Worm (Caenorhabditis elegans) whole organism, L4 larva: ENCODE data around the gene spsb-2.

Experiments used
- D1046.2 ChIP-seq: fragments of 200-800 bp; sonication (Bioruptor generic); IDR thresholded peaks from 2 replicates; pipeline ENCODE4 v1.3.6; 2022; ENCODE audit warnings: missing genetic modification characterization, missing compliant biosample characterization
- F37D6.2 ChIP-seq: sonication (generic microtip); optimal IDR thresholded peaks from 2 replicates; lab custom pipeline; 2016; ENCODE audit warnings: mild to moderate bottlenecking, missing genetic modification characterization, missing compliant biosample characterization
- F44E2.7 ChIP-seq: fragments of 200-800 bp; sonication (Bioruptor generic); IDR thresholded peaks from 2 replicates; pipeline ENCODE4 v2.1.2; 2022; ENCODE audit warnings: missing genetic modification characterization, missing compliant biosample characterization
- F49E8.2 ChIP-seq: sonication (generic microtip); optimal IDR thresholded peaks from 2 replicates; lab custom pipeline; 2016; ENCODE audit warnings: missing compliant biosample characterization, mild to moderate bottlenecking, missing genetic modification characterization, borderline replicate concordance
- R02D3.7 ChIP-seq: fragments of 150-350 bp; sonication (generic microtip); optimal IDR thresholded peaks from 3 replicates; lab custom pipeline; 2014; ENCODE audit warnings: missing biosample characterization, missing genetic modification characterization
- aha-1 ChIP-seq: fragments of 150-350 bp; peaks from one replicate; lab custom pipeline; 2014; ENCODE audit warnings: missing biosample characterization, missing genetic modification characterization
- arid-1 ChIP-seq: fragments of 200-800 bp; sonication (Bioruptor generic); conservative IDR thresholded peaks from 2 replicates; pipeline ENCODE4 v1.3.6; 2022; ENCODE audit warnings: missing genetic modification reagents, missing genetic modification characterization, missing compliant biosample characterization
- ceh-20 ChIP-seq: fragments of 200-800 bp; sonication (Bioruptor generic); IDR thresholded peaks from 2 replicates; pipeline ENCODE4 v1.3.6; 2022; ENCODE audit warnings: missing genetic modification reagents, missing genetic modification characterization, missing compliant biosample characterization
- ceh-28 ChIP-seq: fragments of 150-350 bp; optimal IDR thresholded peaks from 2 replicates; lab custom pipeline; 2014; ENCODE audit warnings: missing biosample characterization, missing genetic modification reagents, missing genetic modification characterization
- ceh-44 ChIP-seq: fragments of 200-800 bp; sonication (Bioruptor generic); IDR thresholded peaks from 2 replicates; pipeline ENCODE4 v1.3.6; 2022; ENCODE audit warnings: missing genetic modification reagents, missing genetic modification characterization, missing compliant biosample characterization
- cey-2 ChIP-seq: sonication (generic microtip); optimal IDR thresholded peaks from 3 replicates; lab custom pipeline; 2017; ENCODE audit warnings: missing genetic modification characterization, mild to moderate bottlenecking, missing compliant biosample characterization, antibody characterized with exemption, borderline replicate concordance; ENCODE audit not compliant: insufficient read depth
- daf-12 ChIP-seq: fragments of 150-350 bp; optimal IDR thresholded peaks from 2 replicates; lab custom pipeline; 2014; ENCODE audit warnings: missing biosample characterization, missing genetic modification reagents, missing genetic modification characterization
- daf-16 ChIP-seq, 3 experiments: sonication (generic microtip); optimal IDR thresholded peaks; 2 replicates each; lab custom pipeline; 2016 to 2017; ENCODE audit warnings: missing genetic modification characterization in 3 of 3, missing genetic modification reagents in 3 of 3, mild to moderate bottlenecking in 2 of 3, missing compliant biosample characterization in 2 of 3, missing biosample characterization in 1 of 3, moderate library complexity in 1 of 3
- daf-19 ChIP-seq: fragments of 200-800 bp; sonication (Bioruptor generic); conservative IDR thresholded peaks from 2 replicates; pipeline ENCODE4 v1.3.6; 2022; ENCODE audit warnings: missing genetic modification characterization, missing compliant biosample characterization
- dmd-8 ChIP-seq: fragments of 200-800 bp; sonication (Bioruptor generic); IDR thresholded peaks from 2 replicates; pipeline ENCODE4 v1.3.6; 2022; ENCODE audit warnings: missing genetic modification characterization, missing compliant biosample characterization
- dpl-1 ChIP-seq: fragments of 150-350 bp; optimal IDR thresholded peaks from 2 replicates; lab custom pipeline; 2014; ENCODE audit warnings: missing biosample characterization, missing genetic modification reagents, missing genetic modification characterization
- dve-1 ChIP-seq: sonication (generic microtip); optimal IDR thresholded peaks from 2 replicates; lab custom pipeline; 2017; ENCODE audit warnings: antibody characterized with exemption, mild to moderate bottlenecking, missing genetic modification characterization, missing compliant biosample characterization; ENCODE audit not compliant: insufficient read depth
- fos-1 ChIP-seq: fragments of 150-350 bp; optimal IDR thresholded peaks from 2 replicates; lab custom pipeline; 2014; ENCODE audit warnings: missing biosample characterization, missing genetic modification characterization
- gei-8 ChIP-seq: fragments of 200-800 bp; sonication (Bioruptor generic); optimal IDR thresholded peaks from 2 replicates; lab custom pipeline; 2018; ENCODE audit warnings: mild to moderate bottlenecking, missing genetic modification characterization, missing compliant biosample characterization
- hmg-1.1 ChIP-seq: fragments of 200-800 bp; sonication (Bioruptor generic); IDR thresholded peaks from 2 replicates; pipeline ENCODE4 v1.3.6; 2022; ENCODE audit warnings: missing genetic modification reagents, missing genetic modification characterization, missing compliant biosample characterization
- jun-1 ChIP-seq: fragments of 150-350 bp; optimal IDR thresholded peaks from 2 replicates; lab custom pipeline; 2014; ENCODE audit warnings: missing biosample characterization, missing genetic modification reagents, missing genetic modification characterization
- lim-7 ChIP-seq: fragments of 200-800 bp; sonication (Bioruptor generic); IDR thresholded peaks from 2 replicates; pipeline ENCODE4 v1.3.6; 2022; ENCODE audit warnings: missing genetic modification characterization, missing compliant biosample characterization
- lin-13 ChIP-seq: fragments of 150-350 bp; optimal IDR thresholded peaks from 2 replicates; lab custom pipeline; 2014; ENCODE audit warnings: missing biosample characterization, missing genetic modification reagents, missing genetic modification characterization
- lin-15B ChIP-seq: fragments of 150-350 bp; sonication (generic microtip); optimal IDR thresholded peaks from 3 replicates; lab custom pipeline; 2014; ENCODE audit warnings: missing biosample characterization, missing genetic modification characterization
- lin-38 ChIP-seq: fragments of 200-800 bp; sonication (Bioruptor generic); IDR thresholded peaks from 2 replicates; pipeline ENCODE4 v1.3.6; 2022; ENCODE audit warnings: missing genetic modification reagents, missing genetic modification characterization, missing compliant biosample characterization
- lir-3 ChIP-seq: sonication (generic microtip); optimal IDR thresholded peaks from 2 replicates; lab custom pipeline; 2016; ENCODE audit warnings: mild to moderate bottlenecking, missing genetic modification characterization, missing compliant biosample characterization
- madf-9 ChIP-seq: fragments of 200-800 bp; sonication (Bioruptor generic); conservative IDR thresholded peaks from 2 replicates; pipeline ENCODE4 v1.3.6; 2022; ENCODE audit warnings: missing genetic modification reagents, missing genetic modification characterization, missing compliant biosample characterization
- mes-2 ChIP-seq: sonication (generic microtip); optimal IDR thresholded peaks from 2 replicates; lab custom pipeline; 2016; ENCODE audit warnings: missing genotype, mild to moderate bottlenecking, missing genetic modification characterization, missing compliant biosample characterization; ENCODE audit not compliant: poor library complexity, severe bottlenecking
- mxl-3 ChIP-seq: fragments of 200-800 bp; sonication (Bioruptor generic); optimal IDR thresholded peaks from 2 replicates; lab custom pipeline; 2018; ENCODE audit warnings: mild to moderate bottlenecking, missing genetic modification characterization, missing compliant biosample characterization
- nhr-10 ChIP-seq: fragments of 150-350 bp; optimal IDR thresholded peaks from 2 replicates; lab custom pipeline; 2014; ENCODE audit warnings: missing biosample characterization, missing genetic modification characterization
- nhr-102 ChIP-seq: sonication (generic microtip); optimal IDR thresholded peaks from 2 replicates; lab custom pipeline; 2016; ENCODE audit warnings: mild to moderate bottlenecking, missing genetic modification characterization, moderate library complexity, missing compliant biosample characterization
- nhr-42 ChIP-seq: fragments of 200-800 bp; sonication (Bioruptor generic); IDR thresholded peaks from 2 replicates; pipeline ENCODE4 v1.3.6; 2022; ENCODE audit warnings: missing genetic modification characterization, missing compliant biosample characterization
- nhr-48 ChIP-seq: sonication (generic microtip); optimal IDR thresholded peaks from 2 replicates; lab custom pipeline; 2016; ENCODE audit warnings: mild to moderate bottlenecking, missing genetic modification characterization, missing compliant biosample characterization
- nhr-6 ChIP-seq: fragments of 150-350 bp; optimal IDR thresholded peaks from 2 replicates; lab custom pipeline; 2014; ENCODE audit warnings: missing biosample characterization, missing genetic modification characterization
- nhr-77 ChIP-seq: fragments of 150-350 bp; optimal IDR thresholded peaks from 2 replicates; lab custom pipeline; 2014; ENCODE audit warnings: missing biosample characterization, missing genetic modification characterization
- pqm-1 ChIP-seq: sonication (generic microtip); optimal IDR thresholded peaks from 2 replicates; lab custom pipeline; 2017; ENCODE audit warnings: missing biosample characterization, missing genetic modification characterization
- rbr-2 ChIP-seq: sonication (generic microtip); optimal IDR thresholded peaks from 2 replicates; lab custom pipeline; 2016; ENCODE audit warnings: missing genotype, missing genetic modification characterization, missing compliant biosample characterization
- set-16 ChIP-seq: fragments of 200-800 bp; sonication (Bioruptor generic); IDR thresholded peaks from 2 replicates; pipeline ENCODE4 v1.3.6; 2022; ENCODE audit warnings: missing genetic modification reagents, missing genetic modification characterization, missing compliant biosample characterization
- skn-1 ChIP-seq: fragments of 150-350 bp; optimal IDR thresholded peaks from 2 replicates; lab custom pipeline; 2014; ENCODE audit warnings: missing biosample characterization, missing genetic modification characterization
- snpc-4 ChIP-seq: fragments of 150-350 bp; optimal IDR thresholded peaks from 2 replicates; lab custom pipeline; 2014; ENCODE audit warnings: missing biosample characterization, missing genetic modification characterization
- spr-3 ChIP-seq: fragments of 200-800 bp; sonication (Bioruptor generic); optimal IDR thresholded peaks from 2 replicates; lab custom pipeline; 2018; ENCODE audit warnings: mild to moderate bottlenecking, missing genetic modification characterization, missing compliant biosample characterization
- unc-130 ChIP-seq: sonication (generic microtip); optimal IDR thresholded peaks from 2 replicates; lab custom pipeline; 2016; ENCODE audit warnings: missing genetic modification reagents, missing genetic modification characterization, missing compliant biosample characterization
- unc-39 ChIP-seq: sonication (generic microtip); optimal IDR thresholded peaks from 2 replicates; lab custom pipeline; 2017; ENCODE audit warnings: missing biosample characterization, missing genetic modification characterization
- zfp-3 ChIP-seq: fragments of 200-800 bp; sonication (Bioruptor generic); conservative IDR thresholded peaks from 2 replicates; pipeline ENCODE4 v1.3.6; 2022; ENCODE audit warnings: missing genetic modification reagents, missing genetic modification characterization, missing compliant biosample characterization
- zip-11 ChIP-seq: fragments of 200-800 bp; sonication (Bioruptor generic); IDR thresholded peaks from 2 replicates; pipeline ENCODE4 v1.3.6; 2022; ENCODE audit warnings: missing genetic modification characterization, missing compliant biosample characterization
- ztf-7 ChIP-seq: fragments of 150-350 bp; optimal IDR thresholded peaks from 2 replicates; lab custom pipeline; 2014; ENCODE audit warnings: missing biosample characterization, missing genetic modification characterization

The spsb-2 gene

ce11 chrII:15260551-15260950 lies 30.4 kb downstream of the spsb-2 start:
- TF ChIP-seq arid-1 (GFP tag; lab: Robert Waterston, UW) = no peak
- no peak for TF ChIP-seq rbr-2 (tag; lab: Kevin White, UChicago)
- TF ChIP-seq unc-39 (tag; lab: Kevin White, UChicago) = no peak
- TF ChIP-seq aha-1 = peak; percentile 7
- no peak for TF ChIP-seq unc-130
- no peak for TF ChIP-seq F37D6.2 (tag; lab: Kevin White, UChicago)

ce11 chrII:15261082-15261481 lies 30.9 kb downstream of the spsb-2 start:
- TF ChIP-seq daf-12 (no peak), gei-8 (GFP tag; lab: Kevin White, UChicago) (peak; percentile 1), D1046.2 (GFP tag; lab: Robert Waterston, UW) (peak; percentile 54; the same call in 1 of the 2 replicates), hmg-1.1 (GFP tag; lab: Robert Waterston, UW) (no peak), nhr-6 (tag; lab: Kevin White, UChicago) (no peak), nhr-42 (GFP tag; lab: Robert Waterston, UW) (no peak), skn-1 (tag; lab: Kevin White, UChicago) (no peak), dmd-8 (GFP tag; lab: Robert Waterston, UW) (no peak), nhr-10 (tag; lab: Kevin White, UChicago) (no peak)

- no peak for TF ChIP-seq zip-11 (GFP tag; lab: Robert Waterston, UW)
- no peak for TF ChIP-seq lim-7 (GFP tag; lab: Robert Waterston, UW)
- TF ChIP-seq lin-38 (GFP tag; lab: Robert Waterston, UW) = peak; percentile 54; the same call in 1 of the 2 replicates
- peak; percentile 70 for TF ChIP-seq nhr-6 (tag; lab: Kevin White, UChicago)
- peak; percentile 64 for TF ChIP-seq set-16
- TF ChIP-seq ztf-7 (tag; lab: Kevin White, UChicago) = peak; percentile 41
- TF ChIP-seq F49E8.2 (tag; lab: Kevin White, UChicago) = no peak
- TF ChIP-seq F44E2.7 (GFP tag; lab: Robert Waterston, UW) = no peak
- TF ChIP-seq skn-1 (tag; lab: Kevin White, UChicago) = no peak
- TF ChIP-seq lin-13 = peak; percentile 57
- TF ChIP-seq daf-19 = no peak
- peak; percentile 68 for TF ChIP-seq hmg-1.1 (GFP tag; lab: Robert Waterston, UW)
- peak; percentile 69 for TF ChIP-seq nhr-48 (tag; lab: Kevin White, UChicago)
- no peak for TF ChIP-seq unc-39 (tag; lab: Kevin White, UChicago)
- TF ChIP-seq jun-1 (tag; lab: Kevin White, UChicago) = no peak
- TF ChIP-seq snpc-4 (tag; lab: Kevin White, UChicago) = no peak
- TF ChIP-seq pqm-1 (tag; lab: Kevin White, UChicago) = no peak
- TF ChIP-seq gei-8 (GFP tag; lab: Kevin White, UChicago) = no peak
- TF ChIP-seq daf-16 (GFP tag; optimal IDR thresholded peaks at IDR 0.05; lab: Kevin White, UChicago) = no peak
- peak; percentile 88 for TF ChIP-seq daf-16 (tag; optimal IDR thresholded peaks at IDR 0.05; lab: Kevin White, UChicago)
- TF ChIP-seq dve-1 (tag; lab: Kevin White, UChicago) = peak; percentile 89
- TF ChIP-seq ceh-20 (GFP tag; lab: Robert Waterston, UW) = no peak
- TF ChIP-seq nhr-102 (tag; lab: Kevin White, UChicago) = peak; percentile 60
- TF ChIP-seq ceh-28 (tag; lab: Kevin White, UChicago) = peak; percentile 19
- no peak for TF ChIP-seq ceh-44 (GFP tag; lab: Robert Waterston, UW)
- TF ChIP-seq zfp-3 = 0 out of 2 replicates have a peak, but pooled peaks have one; percentile 17
- TF ChIP-seq madf-9 (GFP tag; lab: Robert Waterston, UW) = peak; percentile 97
- peak; percentile 54 for TF ChIP-seq mes-2 (tag; lab: Kevin White, UChicago)
- TF ChIP-seq dpl-1 (GFP tag; lab: Kevin White, UChicago) = peak; percentile 17
- TF ChIP-seq cey-2 (tag; lab: Kevin White, UChicago) = peak; percentile 45
- TF ChIP-seq lir-3 (tag; lab: Kevin White, UChicago) = no peak
- TF ChIP-seq spr-3 (GFP tag; lab: Kevin White, UChicago) = no peak
- no peak for TF ChIP-seq lin-15B
- peak; percentile 84 for TF ChIP-seq nhr-77 (tag; lab: Kevin White, UChicago)
- peak; percentile 89 for TF ChIP-seq mxl-3 (GFP tag; lab: Kevin White, UChicago)
- no peak for TF ChIP-seq fos-1 (tag; lab: Kevin White, UChicago)
- TF ChIP-seq R02D3.7 (tag; lab: Kevin White, UChicago) = no peak
These were observed 33.1 kb downstream of the spsb-2 start for ce11 chrII:15263054-15263755.
